Fruit fly (Drosophila melanogaster): Measurements from ENCODE around the gene CG9147.

CG9147 gene

DNA sequence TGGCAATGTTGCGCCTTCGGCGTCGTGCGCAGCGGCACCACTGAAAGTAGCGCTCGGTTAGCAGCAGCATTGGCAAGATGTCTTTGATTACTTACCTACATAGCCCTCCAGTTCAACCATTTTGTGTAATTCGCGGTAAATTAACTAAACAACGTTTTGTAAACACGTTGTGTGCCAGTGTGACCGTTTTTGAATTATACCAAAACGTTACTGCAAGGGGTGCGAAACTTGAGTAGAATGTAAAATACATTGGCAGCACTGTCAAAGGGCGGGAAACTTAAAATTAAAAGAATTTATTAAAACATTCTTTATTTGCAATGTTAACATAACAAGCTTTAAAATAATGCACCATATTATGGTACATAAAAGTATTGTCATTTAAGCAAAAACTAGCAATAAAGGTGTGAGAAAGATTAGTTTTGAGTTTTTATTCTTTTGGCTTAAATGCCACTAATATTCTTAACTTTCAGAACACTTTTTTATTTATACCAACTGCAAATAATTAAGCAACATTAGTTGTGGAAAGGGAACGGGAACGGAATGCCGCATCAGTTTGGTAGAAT is 41.4 kb upstream of the CG9147 start, which contains the start of gene CG9107 (continued):
- TF ChIP-seq ssp (GFP tag; IDR thresholded peaks at IDR 0.05) = no peak
- no peak for TF ChIP-seq CG16813 (GFP tag; IDR thresholded peaks at IDR 0.05; ENCODE audit: partially characterized antibody)
- no peak for TF ChIP-seq pnt (GFP tag; optimal IDR thresholded peaks at IDR 0.05)
- TF ChIP-seq CG33557 (GFP tag; optimal IDR thresholded peaks at IDR 0.05) = no peak
- no peak for TF ChIP-seq sob (GFP tag; IDR thresholded peaks at IDR 0.05)
- TF ChIP-seq Xrp1 (GFP tag; IDR thresholded peaks at IDR 0.05) = 0 out of 2 replicates have a peak, but pooled peaks have one; percentile 31
- TF ChIP-seq NK7.1 (GFP tag; optimal IDR thresholded peaks at IDR 0.05) = no peak
- TF ChIP-seq danr (GFP tag; IDR thresholded peaks at IDR 0.05) = no peak
- TF ChIP-seq D19B (GFP tag; optimal IDR thresholded peaks at IDR 0.05) = no peak
- no peak for TF ChIP-seq crp (GFP tag; optimal IDR thresholded peaks at IDR 0.05)
- TF ChIP-seq CG1233 (GFP tag; optimal IDR thresholded peaks at IDR 0.05) = no peak
- no peak for TF ChIP-seq sqz (GFP tag; optimal IDR thresholded peaks at IDR 0.05)
- no peak for TF ChIP-seq CG15696 (tag; optimal IDR thresholded peaks at IDR 0.05)
- no peak for TF ChIP-seq NC2β (GFP tag; optimal IDR thresholded peaks at IDR 0.05)
- no peak for TF ChIP-seq mam (GFP tag; optimal IDR thresholded peaks at IDR 0.05)
- no peak for TF ChIP-seq Atf3 (GFP tag; optimal IDR thresholded peaks at IDR 0.05)
- TF ChIP-seq Awh (GFP tag; IDR thresholded peaks at IDR 0.05) = no peak
- no peak for TF ChIP-seq NC2α (GFP tag; optimal IDR thresholded peaks at IDR 0.05)
- TF ChIP-seq Drgx (GFP tag; IDR thresholded peaks at IDR 0.05) = no peak
- TF ChIP-seq Ssrp (tag; optimal IDR thresholded peaks at IDR 0.05) = no peak
- TF ChIP-seq CG18764 (GFP tag; optimal IDR thresholded peaks at IDR 0.05) = no peak
- TF ChIP-seq CG9932 (GFP tag; IDR thresholded peaks at IDR 0.05) = no peak
- TF ChIP-seq Dip2 (GFP tag; IDR thresholded peaks at IDR 0.05) = no peak
- no peak for TF ChIP-seq dmrt11E (tag; optimal IDR thresholded peaks at IDR 0.05)
- TF ChIP-seq en (GFP tag; optimal IDR thresholded peaks at IDR 0.05) = no peak
- peak; percentile 39 for TF ChIP-seq MESR4 (GFP tag; optimal IDR thresholded peaks at IDR 0.05)
- TF ChIP-seq Lim3 (GFP tag; IDR thresholded peaks at IDR 0.05) = no peak
- TF ChIP-seq CG4707 (GFP tag; optimal IDR thresholded peaks at IDR 0.05) = no peak
- TF ChIP-seq CG6175 (GFP tag; IDR thresholded peaks at IDR 0.05) = no peak
- no peak for TF ChIP-seq cg (GFP tag; optimal IDR thresholded peaks at IDR 0.05)
- no peak for TF ChIP-seq CG10147 (GFP tag; optimal IDR thresholded peaks at IDR 0.05)
- TF ChIP-seq mld (GFP tag; IDR thresholded peaks at IDR 0.05; ENCODE audit: partially characterized antibody) = no peak
- peak; percentile 10 for TF ChIP-seq CG12659 (GFP tag; optimal IDR thresholded peaks at IDR 0.05)
- 0 out of 3 replicates have a peak, but pooled peaks have one; percentile 16 for TF ChIP-seq CG34224 (GFP tag; IDR thresholded peaks at IDR 0.05; ENCODE audit: partially characterized antibody)
- no peak for TF ChIP-seq cas (GFP tag; IDR thresholded peaks at IDR 0.05)
- no peak for TF ChIP-seq CG1024 (GFP tag; IDR thresholded peaks at IDR 0.05)
- TF ChIP-seq Sin3A (optimal IDR thresholded peaks at IDR 0.05) = peak; percentile 29
- TF ChIP-seq CG14860 (GFP tag; IDR thresholded peaks at IDR 0.05; ENCODE audit: partially characterized antibody) = 0 out of 3 replicates have a peak, but pooled peaks have one; percentile 11
- no peak for TF ChIP-seq CG8089 (GFP tag; optimal IDR thresholded peaks at IDR 0.05)
- TF ChIP-seq fd96Cb (tag; optimal IDR thresholded peaks at IDR 0.05) = no peak
- TF ChIP-seq bcd (GFP tag; optimal IDR thresholded peaks at IDR 0.05) = no peak
- no peak for TF ChIP-seq CG14441 (GFP tag; IDR thresholded peaks at IDR 0.05)
- TF ChIP-seq CG17328 (GFP tag; IDR thresholded peaks at IDR 0.05) = no peak
- no peak for TF ChIP-seq gro (GFP tag; optimal IDR thresholded peaks at IDR 0.05)
- TF ChIP-seq CG7839 (tag; optimal IDR thresholded peaks at IDR 0.05) = no peak
- no peak for TF ChIP-seq Nf-YB (GFP tag; optimal IDR thresholded peaks at IDR 0.05)
- peak; percentile 47 for TF ChIP-seq Max (GFP tag; optimal IDR thresholded peaks at IDR 0.05)
- TF ChIP-seq sim (GFP tag; IDR thresholded peaks at IDR 0.05) = no peak
- TF ChIP-seq Hr78 (GFP tag; optimal IDR thresholded peaks at IDR 0.05) = no peak
- TF ChIP-seq CG34422 (GFP tag; IDR thresholded peaks at IDR 0.05) = 0 out of 3 replicates have a peak, but pooled peaks have one; percentile 38
- TF ChIP-seq CG16779 (GFP tag; IDR thresholded peaks at IDR 0.05) = no peak

All from whole organism, embryonic.